Fruit fly (Drosophila melanogaster) whole organism: ENCODE measurements around the gene Gr64d.

Source experiments
- CG8478 ChIP-seq: fragments of >200 bp; optimal IDR thresholded peaks from 2 replicates; lab custom pipeline; 2018; ENCODE audit warnings: inconsistent platforms
- Dll ChIP-seq: fragments of >200 bp; optimal IDR thresholded peaks from 2 replicates; lab custom pipeline; 2017
- pan ChIP-seq: fragments of >200 bp; optimal IDR thresholded peaks from 2 replicates; lab custom pipeline; 2017
- psq ChIP-seq: fragments of >200 bp; optimal IDR thresholded peaks from 2 replicates; lab custom pipeline; 2017
- usp ChIP-seq: fragments of >200 bp; optimal IDR thresholded peaks from 2 replicates; lab custom pipeline; 2017; ENCODE audit warnings: missing biosample characterization, missing genetic modification characterization, mixed read lengths

DNA sequence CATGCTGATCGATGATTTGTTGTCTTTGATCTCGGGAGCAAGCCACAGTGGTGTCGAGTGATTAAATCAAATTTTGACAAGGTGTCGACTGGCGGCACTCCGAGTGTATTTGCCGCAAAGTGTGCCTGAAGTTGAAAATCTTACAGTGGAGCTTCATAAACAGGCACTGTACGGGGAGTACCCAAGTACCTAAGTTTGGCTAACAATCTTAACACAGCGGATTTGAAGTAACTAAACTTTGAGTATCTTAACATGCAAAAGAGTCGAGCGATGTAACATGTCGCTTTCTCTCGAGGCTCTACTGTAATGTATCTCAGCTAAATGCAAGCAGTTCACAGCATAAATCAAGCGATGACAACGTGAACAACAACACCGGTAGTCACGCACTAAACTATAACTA is 15.1 kb upstream of the Gr64d start:
- TF ChIP-seq CG8478 (lab: Kevin White, UChicago), result no peak
- no peak for TF ChIP-seq pan (lab: Kevin White, UChicago)
- no peak for TF ChIP-seq psq (lab: Kevin White, UChicago)
- TF ChIP-seq Dll (lab: Kevin White, UChicago), result no peak
- no peak for TF ChIP-seq usp (GFP tag; lab: Kevin White, UChicago)
